Worm (Caenorhabditis elegans): Measurements from ENCODE around the gene R10E11.5.

DNA sequence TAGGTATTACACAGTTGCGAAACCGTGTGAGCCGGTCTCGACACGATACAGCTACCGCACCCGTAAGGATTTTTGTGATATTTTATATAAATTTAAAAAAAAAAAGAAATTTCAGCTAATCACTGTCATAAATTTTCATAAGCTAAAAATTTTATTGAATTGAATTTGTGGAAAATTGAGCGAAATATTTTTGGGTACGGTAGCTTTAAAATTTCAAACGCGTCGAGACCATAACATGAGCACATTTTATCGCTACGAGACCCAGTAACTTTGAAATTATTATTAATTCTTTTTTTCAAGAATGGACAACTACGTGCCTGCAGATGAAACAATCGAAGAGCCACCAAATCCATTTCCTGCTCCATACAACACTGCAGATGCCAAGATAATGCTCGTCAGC, 23.7 kb upstream of the R10E11.5 start, which contains the start of gene ZK632.14:
- TF ChIP-seq klf-2 (GFP tag; conservative IDR thresholded peaks at IDR 0.05) = no peak
- TF ChIP-seq flt-1 (GFP tag; IDR thresholded peaks at IDR 0.05) = no peak
- no peak for TF ChIP-seq ztf-29 (GFP tag; IDR thresholded peaks at IDR 0.05)
- no peak for TF ChIP-seq med-1 (GFP tag; optimal IDR thresholded peaks at IDR 0.05; ENCODE audit: insufficient read depth)
- no peak for TF ChIP-seq cog-1 (tag; optimal IDR thresholded peaks at IDR 0.05)

Measured in whole organism, midembryonic.